Worm (Caenorhabditis elegans) whole organism, young adult: ENCODE measurements around the gene idpp-9.

Source experiments
- B0019.2 ChIP-seq: fragments of 200-800 bp; sonication (Bioruptor generic); conservative IDR thresholded peaks from 2 replicates; pipeline ENCODE4 v1.3.6; 2022; ENCODE audit warnings: missing genetic modification reagents, missing genetic modification characterization, missing compliant biosample characterization
- C06A6.2 ChIP-seq: fragments of 200-800 bp; sonication (Bioruptor generic); conservative IDR thresholded peaks from 2 replicates; pipeline ENCODE4 v1.3.6; 2022; ENCODE audit warnings: missing genetic modification characterization, missing compliant biosample characterization
- F23B12.7 ChIP-seq: sonication (generic microtip); optimal IDR thresholded peaks from 2 replicates; lab custom pipeline; 2017; ENCODE audit warnings: missing genetic modification characterization, mild to moderate bottlenecking, missing compliant biosample characterization, antibody characterized with exemption, moderate library complexity; ENCODE audit not compliant: insufficient read depth
- F49E8.2 ChIP-seq: sonication (generic microtip); optimal IDR thresholded peaks from 3 replicates; lab custom pipeline; 2017; ENCODE audit warnings: missing genetic modification characterization, mild to moderate bottlenecking, missing compliant biosample characterization, antibody characterized with exemption, moderate library complexity; ENCODE audit not compliant: insufficient read depth
- F52B5.7 ChIP-seq: sonication (generic microtip); optimal IDR thresholded peaks from 2 replicates; lab custom pipeline; 2016; ENCODE audit warnings: mild to moderate bottlenecking, missing genetic modification characterization, missing compliant biosample characterization
- F55B11.4 ChIP-seq: sonication (generic microtip); optimal IDR thresholded peaks from 2 replicates; lab custom pipeline; 2016; ENCODE audit warnings: missing compliant biosample characterization, missing genetic modification characterization, borderline replicate concordance; ENCODE audit not compliant: insufficient read depth
- K11D2.4 ChIP-seq: fragments of 200-800 bp; sonication (Bioruptor generic); IDR thresholded peaks from 2 replicates; pipeline ENCODE4 v1.3.6; 2022; ENCODE audit warnings: missing genetic modification reagents, missing genetic modification characterization, missing compliant biosample characterization
- attf-5 ChIP-seq: fragments of 200-800 bp; sonication (Bioruptor generic); optimal IDR thresholded peaks from 2 replicates; lab custom pipeline; 2018; ENCODE audit warnings: mild to moderate bottlenecking, missing genetic modification characterization, missing compliant biosample characterization
- attf-6 ChIP-seq: fragments of 200-800 bp; sonication (Bioruptor generic); IDR thresholded peaks from 2 replicates; pipeline ENCODE4 v1.3.6; 2022; ENCODE audit warnings: missing genetic modification reagents, missing genetic modification characterization, missing compliant biosample characterization
- bed-1 ChIP-seq: fragments of 200-800 bp; sonication (Bioruptor generic); IDR thresholded peaks from 2 replicates; pipeline ENCODE4 v1.3.6; 2022; ENCODE audit warnings: missing genetic modification reagents, missing genetic modification characterization, missing compliant biosample characterization
- cebp-1 ChIP-seq, 2 experiments: fragments of 200-800 bp in 1 of 2; sonication (Bioruptor generic) in 1 of 2; sonication (generic microtip) in 1 of 2; IDR thresholded peaks in 1 of 2; optimal IDR thresholded peaks in 1 of 2; 2 replicates each; pipeline versions ENCODE4 v1.3.6 to Lab custom; 2017 to 2022; ENCODE audit warnings: missing compliant biosample characterization in 2 of 2, missing genetic modification characterization in 2 of 2, mild to moderate bottlenecking in 1 of 2, missing genetic modification reagents in 1 of 2, moderate library complexity in 1 of 2
- ceh-100 ChIP-seq: fragments of 200-800 bp; sonication (Bioruptor generic); IDR thresholded peaks from 2 replicates; pipeline ENCODE4 v1.3.6; 2022; ENCODE audit warnings: missing genetic modification reagents, missing genetic modification characterization, missing compliant biosample characterization
- ceh-27 ChIP-seq: fragments of 200-800 bp; sonication (Bioruptor generic); optimal IDR thresholded peaks from 2 replicates; lab custom pipeline; 2018; ENCODE audit warnings: mild to moderate bottlenecking, missing genetic modification characterization, moderate library complexity, missing compliant biosample characterization
- dpff-1 ChIP-seq: sonication (generic microtip); optimal IDR thresholded peaks from 2 replicates; lab custom pipeline; 2017; ENCODE audit warnings: mild to moderate bottlenecking, missing genetic modification characterization, missing compliant biosample characterization
- egl-18 ChIP-seq: fragments of 200-800 bp; sonication (Bioruptor generic); IDR thresholded peaks from 2 replicates; pipeline ENCODE4 v1.3.6; 2022; ENCODE audit warnings: missing genetic modification reagents, missing genetic modification characterization, missing compliant biosample characterization
- egl-44 ChIP-seq: fragments of 200-800 bp; sonication (Bioruptor generic); IDR thresholded peaks from 2 replicates; pipeline ENCODE4 v1.3.6; 2022; ENCODE audit warnings: missing genetic modification reagents, missing genetic modification characterization, missing compliant biosample characterization
- him-1 ChIP-seq: sonication (generic microtip); optimal IDR thresholded peaks from 2 replicates; lab custom pipeline; 2016; ENCODE audit warnings: missing genotype, missing genetic modification reagents, missing genetic modification characterization, missing compliant biosample characterization
- lag-1 ChIP-seq: fragments of 200-800 bp; sonication (Bioruptor generic); IDR thresholded peaks from 2 replicates; pipeline ENCODE4 v1.3.6; 2022; ENCODE audit warnings: missing genetic modification reagents, missing genetic modification characterization, missing compliant biosample characterization
- lin-40 ChIP-seq: sonication (generic microtip); optimal IDR thresholded peaks from 2 replicates; lab custom pipeline; 2016; ENCODE audit warnings: missing genetic modification characterization, mild to moderate bottlenecking, missing compliant biosample characterization, missing genotype, missing genetic modification reagents
- nfya-1 ChIP-seq: sonication (generic microtip); optimal IDR thresholded peaks from 2 replicates; lab custom pipeline; 2017; ENCODE audit warnings: antibody characterized with exemption, missing compliant biosample characterization, missing genetic modification characterization, borderline replicate concordance; ENCODE audit not compliant: insufficient read depth
- nfyb-1 ChIP-seq: fragments of 200-800 bp; sonication (Bioruptor generic); IDR thresholded peaks from 2 replicates; pipeline ENCODE4 v1.3.6; 2022; ENCODE audit warnings: missing genetic modification reagents, missing genetic modification characterization, missing compliant biosample characterization
- nhr-179 ChIP-seq: sonication (generic microtip); optimal IDR thresholded peaks from 2 replicates; lab custom pipeline; 2016; ENCODE audit warnings: mild to moderate bottlenecking, missing genetic modification characterization, missing compliant biosample characterization
- nhr-27 ChIP-seq: fragments of 200-800 bp; sonication (Bioruptor generic); optimal IDR thresholded peaks from 2 replicates; lab custom pipeline; 2018; ENCODE audit warnings: mild to moderate bottlenecking, missing genetic modification characterization, moderate library complexity, missing compliant biosample characterization
- nhr-80 ChIP-seq: sonication (generic microtip); optimal IDR thresholded peaks from 2 replicates; lab custom pipeline; 2016; ENCODE audit warnings: missing genetic modification characterization, missing compliant biosample characterization
- rcor-1 ChIP-seq: fragments of 200-800 bp; sonication (Bioruptor generic); IDR thresholded peaks from 2 replicates; pipeline ENCODE4 v1.3.6; 2022; ENCODE audit warnings: missing genetic modification reagents, missing genetic modification characterization, missing compliant biosample characterization
- sdz-38 ChIP-seq: sonication (generic microtip); optimal IDR thresholded peaks from 2 replicates; lab custom pipeline; 2016; ENCODE audit warnings: missing genotype, missing genetic modification characterization, missing compliant biosample characterization
- snpc-1.1 ChIP-seq: sonication (generic microtip); optimal IDR thresholded peaks from 2 replicates; lab custom pipeline; 2017; ENCODE audit warnings: missing genetic modification characterization, mild to moderate bottlenecking, missing compliant biosample characterization, antibody characterized with exemption, moderate library complexity, missing genotype, missing genetic modification reagents; ENCODE audit not compliant: insufficient read depth
- snpc-4 ChIP-seq, 5 experiments: fragments of 150-350 bp in 1 of 5; sonication (generic microtip) in 4 of 5; optimal IDR thresholded peaks; 2 replicates each; lab custom pipeline; 2014 to 2018; ENCODE audit warnings: missing genetic modification characterization in 5 of 5, missing biosample characterization in 3 of 5, antibody characterized with exemption in 2 of 5, mild to moderate bottlenecking in 2 of 5, missing compliant biosample characterization in 2 of 5, missing genotype in 2 of 5, moderate library complexity in 2 of 5, missing genetic modification reagents in 1 of 5
- tbp1 ChIP-seq: fragments of 200-800 bp; sonication (Bioruptor generic); optimal IDR thresholded peaks from 2 replicates; lab custom pipeline; 2018; ENCODE audit warnings: mild to moderate bottlenecking, missing genetic modification characterization, missing compliant biosample characterization
- tlf-1 ChIP-seq: fragments of 200-800 bp; sonication (Bioruptor generic); optimal IDR thresholded peaks from 2 replicates; lab custom pipeline; 2018; ENCODE audit warnings: mild to moderate bottlenecking, missing genetic modification characterization, missing compliant biosample characterization
- unc-130 ChIP-seq: sonication (generic microtip); optimal IDR thresholded peaks from 2 replicates; lab custom pipeline; 2016; ENCODE audit warnings: missing genetic modification reagents, missing genetic modification characterization, missing compliant biosample characterization
- ztf-25 ChIP-seq: fragments of 200-800 bp; sonication (Bioruptor generic); IDR thresholded peaks from 2 replicates; pipeline ENCODE4 v1.3.6; 2022; ENCODE audit warnings: missing genetic modification reagents, missing genetic modification characterization, missing compliant biosample characterization
- ztf-28 ChIP-seq: fragments of 200-800 bp; sonication (Bioruptor generic); IDR thresholded peaks from 2 replicates; pipeline ENCODE4 v1.3.6; 2022; ENCODE audit warnings: missing genetic modification reagents, missing genetic modification characterization, missing compliant biosample characterization
- ztf-6 ChIP-seq: fragments of 200-800 bp; sonication (Bioruptor generic); IDR thresholded peaks from 2 replicates; pipeline ENCODE4 v1.3.6; 2022; ENCODE audit warnings: missing genetic modification reagents, missing genetic modification characterization, missing compliant biosample characterization

idpp-9 gene

ce11 chrX:3945681-3946080 is 30.0 kb upstream of the idpp-9 start (continued):
- peak; percentile 57; the same call in 1 of the 2 replicates for TF ChIP-seq K11D2.4
- TF ChIP-seq ztf-28 (GFP tag; lab: Robert Waterston, UW) = 0 out of 2 replicates have a peak, but pooled peaks have one; percentile 60
- TF ChIP-seq snpc-4 (GFP tag; optimal IDR thresholded peaks at IDR 0.05; lab: Kevin White, UChicago) = no peak
- peak in 1 of 4 experiments; percentile 35 for TF ChIP-seq snpc-4 (tag; optimal IDR thresholded peaks at IDR 0.05; lab: Kevin White, UChicago)
- TF ChIP-seq bed-1 = no peak
- no peak for TF ChIP-seq lag-1 (GFP tag; lab: Robert Waterston, UW)

ce11 chrX:3944961-3945587 is 29.4 kb upstream of the idpp-9 start:
- TF ChIP-seq snpc-1.1 (tag; lab: Kevin White, UChicago) (no peak), ztf-25 (GFP tag; lab: Robert Waterston, UW) (no peak), nfya-1 (tag; lab: Kevin White, UChicago) (no peak), tbp1 (GFP tag; lab: Kevin White, UChicago) (no peak), F49E8.2 (no peak), ceh-100 (GFP tag; lab: Robert Waterston, UW) (no peak), rcor-1 (GFP tag; lab: Robert Waterston, UW) (no peak), F55B11.4 (tag; lab: Kevin White, UChicago) (no peak), egl-18 (GFP tag; lab: Robert Waterston, UW) (no peak)

ce11 chrX:3944073-3944472 is 28.4 kb upstream of the idpp-9 start:
- TF ChIP-seq unc-130 (GFP tag; lab: Kevin White, UChicago) (no peak), ceh-27 (GFP tag; lab: Kevin White, UChicago) (no peak), tbp1 (GFP tag; lab: Kevin White, UChicago) (no peak), nhr-80 (peak; percentile 57), nfyb-1 (GFP tag; lab: Robert Waterston, UW) (0 out of 2 replicates have a peak, but pooled peaks have one; percentile 8), tlf-1 (GFP tag; lab: Kevin White, UChicago) (no peak), sdz-38 (tag; lab: Kevin White, UChicago) (no peak), cebp-1 (GFP tag; IDR thresholded peaks at IDR 0.05; lab: Robert Waterston, UW) (no peak), cebp-1 (tag; optimal IDR thresholded peaks at IDR 0.05; lab: Kevin White, UChicago) (peak; percentile 5), him-1 (tag; lab: Kevin White, UChicago) (no peak), lag-1 (GFP tag; lab: Robert Waterston, UW) (no peak), F52B5.7 (no peak), attf-5 (GFP tag; lab: Kevin White, UChicago) (no peak), egl-44 (GFP tag; lab: Robert Waterston, UW) (no peak), nhr-27 (tag; lab: Kevin White, UChicago) (no peak), dpff-1 (tag; lab: Kevin White, UChicago) (no peak), F23B12.7 (no peak), B0019.2 (GFP tag; lab: Robert Waterston, UW) (no peak), C06A6.2 (no peak), lin-40 (no peak), nhr-179 (tag; lab: Kevin White, UChicago) (no peak), attf-6 (GFP tag; lab: Robert Waterston, UW) (no peak), ztf-6 (GFP tag; lab: Robert Waterston, UW) (no peak)
